Worm (Caenorhabditis elegans) whole organism, young adult: ENCODE results near the gene pqn-82.

Experiments used
- B0336.3 ChIP-seq: fragments of 200-800 bp; sonication (Bioruptor generic); IDR thresholded peaks from 2 replicates; pipeline ENCODE4 v1.3.6; 2022; ENCODE audit warnings: missing genetic modification characterization, missing compliant biosample characterization
- F22D6.2 ChIP-seq: sonication (generic microtip); optimal IDR thresholded peaks from 2 replicates; lab custom pipeline; 2016; ENCODE audit warnings: mild to moderate bottlenecking, missing genetic modification characterization, missing compliant biosample characterization
- F23B12.7 ChIP-seq: sonication (generic microtip); optimal IDR thresholded peaks from 2 replicates; lab custom pipeline; 2017; ENCODE audit warnings: missing genetic modification characterization, mild to moderate bottlenecking, missing compliant biosample characterization, antibody characterized with exemption, moderate library complexity; ENCODE audit not compliant: insufficient read depth
- F37B4.10 ChIP-seq: fragments of 200-800 bp; sonication (Bioruptor generic); IDR thresholded peaks from 2 replicates; pipeline ENCODE4 v1.3.6; 2022; ENCODE audit warnings: missing genetic modification characterization, missing compliant biosample characterization
- F52B5.7 ChIP-seq: sonication (generic microtip); optimal IDR thresholded peaks from 2 replicates; lab custom pipeline; 2016; ENCODE audit warnings: mild to moderate bottlenecking, missing genetic modification characterization, missing compliant biosample characterization
- F57C9.4 ChIP-seq: sonication (generic microtip); optimal IDR thresholded peaks from 2 replicates; lab custom pipeline; 2017; ENCODE audit warnings: mild to moderate bottlenecking, missing genetic modification characterization, missing compliant biosample characterization
- T26A5.8 ChIP-seq: sonication (generic microtip); optimal IDR thresholded peaks from 2 replicates; lab custom pipeline; 2016; ENCODE audit warnings: missing genetic modification characterization, missing compliant biosample characterization
- ZK185.1 ChIP-seq: sonication (generic microtip); optimal IDR thresholded peaks from 2 replicates; lab custom pipeline; 2016; ENCODE audit warnings: mild to moderate bottlenecking, missing genetic modification characterization, missing compliant biosample characterization; ENCODE audit not compliant: poor library complexity, severe bottlenecking
- aptf-2 ChIP-seq: fragments of 200-800 bp; sonication (Bioruptor generic); conservative IDR thresholded peaks from 2 replicates; pipeline ENCODE4 v1.3.6; 2022; ENCODE audit warnings: missing genetic modification reagents, missing genetic modification characterization, missing compliant biosample characterization
- athp-1 ChIP-seq: sonication (generic microtip); optimal IDR thresholded peaks from 2 replicates; lab custom pipeline; 2017; ENCODE audit warnings: mild to moderate bottlenecking, missing genetic modification characterization, missing compliant biosample characterization
- attf-3 ChIP-seq: fragments of 200-800 bp; sonication (Bioruptor generic); conservative IDR thresholded peaks from 2 replicates; pipeline ENCODE4 v1.3.6; 2022; ENCODE audit warnings: missing genetic modification reagents, missing genetic modification characterization, missing compliant biosample characterization
- attf-5 ChIP-seq: fragments of 200-800 bp; sonication (Bioruptor generic); optimal IDR thresholded peaks from 2 replicates; lab custom pipeline; 2018; ENCODE audit warnings: mild to moderate bottlenecking, missing genetic modification characterization, missing compliant biosample characterization
- bed-2 ChIP-seq: fragments of 200-800 bp; sonication (Bioruptor generic); IDR thresholded peaks from 2 replicates; pipeline ENCODE4 v1.3.6; 2022; ENCODE audit warnings: missing genetic modification reagents, missing genetic modification characterization, missing compliant biosample characterization
- cebp-1 ChIP-seq, 2 experiments: fragments of 200-800 bp in 1 of 2; sonication (Bioruptor generic) in 1 of 2; sonication (generic microtip) in 1 of 2; IDR thresholded peaks in 1 of 2; optimal IDR thresholded peaks in 1 of 2; 2 replicates each; pipeline versions ENCODE4 v1.3.6 to Lab custom; 2017 to 2022; ENCODE audit warnings: missing compliant biosample characterization in 2 of 2, missing genetic modification characterization in 2 of 2, mild to moderate bottlenecking in 1 of 2, missing genetic modification reagents in 1 of 2, moderate library complexity in 1 of 2
- ceh-100 ChIP-seq: fragments of 200-800 bp; sonication (Bioruptor generic); IDR thresholded peaks from 2 replicates; pipeline ENCODE4 v1.3.6; 2022; ENCODE audit warnings: missing genetic modification reagents, missing genetic modification characterization, missing compliant biosample characterization
- ceh-79 ChIP-seq: sonication (generic microtip); optimal IDR thresholded peaks from 2 replicates; lab custom pipeline; 2017; ENCODE audit warnings: mild to moderate bottlenecking, missing genetic modification characterization, missing compliant biosample characterization
- chd-7 ChIP-seq: sonication (generic microtip); optimal IDR thresholded peaks from 2 replicates; lab custom pipeline; 2016; ENCODE audit warnings: mild to moderate bottlenecking, missing genetic modification characterization, moderate library complexity, missing compliant biosample characterization
- dox-1 ChIP-seq: fragments of 200-800 bp; sonication (Bioruptor generic); IDR thresholded peaks from 2 replicates; pipeline ENCODE4 v1.3.6; 2022; ENCODE audit warnings: missing genetic modification reagents, missing genetic modification characterization, missing compliant biosample characterization
- efl-1 ChIP-seq: fragments of 150-350 bp; optimal IDR thresholded peaks from 2 replicates; lab custom pipeline; 2014; ENCODE audit warnings: missing biosample characterization, missing genetic modification reagents, missing genetic modification characterization
- ekl-4 ChIP-seq: fragments of 200-800 bp; sonication (Bioruptor generic); IDR thresholded peaks from 2 replicates; pipeline ENCODE4 v1.3.6; 2022; ENCODE audit warnings: missing genetic modification reagents, missing genetic modification characterization, missing compliant biosample characterization
- hlh-26 ChIP-seq: fragments of 200-800 bp; sonication (Bioruptor generic); conservative IDR thresholded peaks from 2 replicates; pipeline ENCODE4 v1.3.6; 2022; ENCODE audit warnings: missing genetic modification reagents, missing genetic modification characterization, missing compliant biosample characterization
- hmg-1.2 ChIP-seq: fragments of 200-800 bp; sonication (Bioruptor generic); IDR thresholded peaks from 2 replicates; pipeline ENCODE4 v1.3.6; 2022; ENCODE audit warnings: missing genetic modification reagents, missing genetic modification characterization, missing compliant biosample characterization
- lin-40 ChIP-seq: sonication (generic microtip); optimal IDR thresholded peaks from 2 replicates; lab custom pipeline; 2016; ENCODE audit warnings: missing genetic modification characterization, mild to moderate bottlenecking, missing compliant biosample characterization, missing genotype, missing genetic modification reagents
- lin-54 ChIP-seq: fragments of 200-800 bp; sonication (Bioruptor generic); optimal IDR thresholded peaks from 2 replicates; lab custom pipeline; 2018; ENCODE audit warnings: mild to moderate bottlenecking, missing genetic modification characterization, missing compliant biosample characterization
- lsl-1 ChIP-seq: fragments of 200-800 bp; sonication (Bioruptor generic); optimal IDR thresholded peaks from 2 replicates; lab custom pipeline; 2018; ENCODE audit warnings: mild to moderate bottlenecking, missing genetic modification characterization, moderate library complexity, missing compliant biosample characterization
- madf-6 ChIP-seq: fragments of 200-800 bp; sonication (Bioruptor generic); IDR thresholded peaks from 2 replicates; pipeline ENCODE4 v1.3.6; 2022; ENCODE audit warnings: missing genetic modification reagents, missing genetic modification characterization, missing compliant biosample characterization
- mcd-1 ChIP-seq: fragments of 200-800 bp; sonication (Bioruptor generic); IDR thresholded peaks from 2 replicates; pipeline ENCODE4 v1.3.6; 2022; ENCODE audit warnings: missing genetic modification reagents, missing genetic modification characterization, missing compliant biosample characterization
- nfyb-1 ChIP-seq: fragments of 200-800 bp; sonication (Bioruptor generic); IDR thresholded peaks from 2 replicates; pipeline ENCODE4 v1.3.6; 2022; ENCODE audit warnings: missing genetic modification reagents, missing genetic modification characterization, missing compliant biosample characterization
- nhr-90 ChIP-seq: sonication (generic microtip); optimal IDR thresholded peaks from 2 replicates; lab custom pipeline; 2016; ENCODE audit warnings: missing genotype, mild to moderate bottlenecking, missing genetic modification characterization, missing compliant biosample characterization
- pbrm-1 ChIP-seq: fragments of 200-800 bp; sonication (Bioruptor generic); IDR thresholded peaks from 2 replicates; pipeline ENCODE4 v1.3.6; 2022; ENCODE audit warnings: missing genetic modification reagents, missing genetic modification characterization, missing compliant biosample characterization
- rpc-1 ChIP-seq, 2 experiments: fragments of 150-350 bp in 1 of 2; sonication (generic microtip) in 1 of 2; optimal IDR thresholded peaks; 2 replicates each; lab custom pipeline; 2014 to 2018; ENCODE audit warnings: missing biosample characterization in 1 of 2, missing genetic modification characterization in 1 of 2, missing genetic modification reagents in 1 of 2, missing genotype in 1 of 2
- snpc-1.3 ChIP-seq: sonication (generic microtip); optimal IDR thresholded peaks from 2 replicates; lab custom pipeline; 2017; ENCODE audit warnings: missing genetic modification characterization, mild to moderate bottlenecking, missing compliant biosample characterization, antibody characterized with exemption, moderate library complexity, missing genotype, missing genetic modification reagents; ENCODE audit not compliant: insufficient read depth
- tbp1 ChIP-seq: fragments of 200-800 bp; sonication (Bioruptor generic); optimal IDR thresholded peaks from 2 replicates; lab custom pipeline; 2018; ENCODE audit warnings: mild to moderate bottlenecking, missing genetic modification characterization, missing compliant biosample characterization
- tlf-1 ChIP-seq: fragments of 200-800 bp; sonication (Bioruptor generic); optimal IDR thresholded peaks from 2 replicates; lab custom pipeline; 2018; ENCODE audit warnings: mild to moderate bottlenecking, missing genetic modification characterization, missing compliant biosample characterization
- zfh-2 ChIP-seq: fragments of 200-800 bp; sonication (Bioruptor generic); conservative IDR thresholded peaks from 2 replicates; pipeline ENCODE4 v1.3.6; 2022; ENCODE audit warnings: missing genetic modification reagents, missing genetic modification characterization, missing compliant biosample characterization
- ztf-18 ChIP-seq: sonication (generic microtip); optimal IDR thresholded peaks from 2 replicates; lab custom pipeline; 2016; ENCODE audit warnings: missing genotype, mild to moderate bottlenecking, missing genetic modification characterization, missing compliant biosample characterization
- ztf-3 ChIP-seq: fragments of 200-800 bp; sonication (Bioruptor generic); optimal IDR thresholded peaks from 2 replicates; lab custom pipeline; 2018; ENCODE audit warnings: mild to moderate bottlenecking, missing genetic modification characterization, missing compliant biosample characterization

Gene pqn-82

DNA sequence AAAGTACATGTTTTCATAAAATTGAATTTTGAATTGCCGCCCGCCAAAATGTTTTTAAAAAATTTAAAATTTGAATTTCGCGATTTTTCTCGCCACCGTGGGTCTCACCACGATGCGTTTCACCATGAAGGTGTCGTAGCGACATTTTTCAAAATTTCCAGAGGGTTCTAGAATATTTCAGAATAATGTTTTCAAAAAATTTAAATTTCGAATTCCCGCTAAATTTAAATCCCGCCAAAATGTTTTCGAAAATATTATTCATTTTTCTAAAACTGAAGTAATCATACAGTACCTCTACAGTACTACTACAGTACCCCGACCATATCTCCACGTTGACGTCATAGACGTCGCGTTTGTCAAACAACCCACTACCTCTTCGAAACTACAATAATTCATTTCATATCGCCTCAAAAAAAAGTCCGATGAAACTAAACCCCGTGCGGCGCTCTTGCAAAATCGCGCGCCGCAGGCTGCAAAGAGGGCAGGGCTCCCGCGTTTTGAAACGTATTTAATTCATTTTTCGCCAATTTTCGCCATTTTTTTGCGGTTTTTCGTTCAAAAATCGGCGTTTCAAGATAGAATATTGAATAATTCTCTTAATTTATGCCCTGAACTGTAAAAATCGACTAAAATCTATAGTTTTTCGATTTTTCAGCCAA is 24.5 kb upstream of the pqn-82 start, which contains the start of the genes pvf-1 and Y39A3CL.7:
TSS of gene pvf-1 (minus strand) at position 51 of the 659 bp plus-strand sequence.
TSS of gene Y39A3CL.7 (plus strand) at position 656 of the 659 bp plus-strand sequence.
- TF ChIP-seq cebp-1 (GFP tag; IDR thresholded peaks at IDR 0.05; lab: Robert Waterston, UW) = no peak
- TF ChIP-seq cebp-1 (tag; optimal IDR thresholded peaks at IDR 0.05; lab: Kevin White, UChicago) = peak; percentile 63
- TF ChIP-seq dox-1 (GFP tag; lab: Robert Waterston, UW) = peak; percentile 68
- peak; percentile 26; the same call in 1 of the 2 replicates for TF ChIP-seq madf-6 (GFP tag; lab: Robert Waterston, UW)
- TF ChIP-seq F52B5.7 = no peak
- TF ChIP-seq chd-7 = no peak
- no peak for TF ChIP-seq ekl-4 (GFP tag; lab: Robert Waterston, UW)
- TF ChIP-seq tlf-1 (GFP tag; lab: Kevin White, UChicago) = no peak
- peak; percentile 59; the same call in 1 of the 2 replicates for TF ChIP-seq B0336.3 (GFP tag; lab: Robert Waterston, UW)
- no peak for TF ChIP-seq ceh-79 (tag; lab: Kevin White, UChicago)
- no peak for TF ChIP-seq nhr-90 (tag; lab: Kevin White, UChicago)
- 0 out of 2 replicates have a peak, but pooled peaks have one; percentile 27 for TF ChIP-seq nfyb-1
- peak; percentile 37 for TF ChIP-seq lsl-1 (GFP tag; lab: Kevin White, UChicago)
- no peak for TF ChIP-seq hmg-1.2 (GFP tag; lab: Robert Waterston, UW)
- 0 out of 2 replicates have a peak, but pooled peaks have one; percentile 6 for TF ChIP-seq aptf-2 (GFP tag; lab: Robert Waterston, UW)
- TF ChIP-seq efl-1 (GFP tag; lab: Kevin White, UChicago) = peak; percentile 25
- TF ChIP-seq pbrm-1 (GFP tag; lab: Robert Waterston, UW) = 0 out of 2 replicates have a peak, but pooled peaks have one; percentile 50
- TF ChIP-seq lin-40 (tag; lab: Kevin White, UChicago) = peak; percentile 2
- TF ChIP-seq lin-54 = peak; percentile 48
- TF ChIP-seq rpc-1 (optimal IDR thresholded peaks at IDR 0.05; lab: Kevin White, UChicago) = peak; percentile 22
- TF ChIP-seq rpc-1 (tag; optimal IDR thresholded peaks at IDR 0.05; lab: Kevin White, UChicago) = no peak
- peak; percentile 66 for TF ChIP-seq snpc-1.3 (tag; lab: Kevin White, UChicago)
- TF ChIP-seq mcd-1 (GFP tag; lab: Robert Waterston, UW) = peak; percentile 55; the same call in 1 of the 2 replicates
- no peak for TF ChIP-seq F37B4.10 (GFP tag; lab: Robert Waterston, UW)
- TF ChIP-seq attf-3 = peak; percentile 39; the same call in 1 of the 2 replicates
- peak; percentile 17 for TF ChIP-seq F23B12.7
- no peak for TF ChIP-seq T26A5.8
- no peak for TF ChIP-seq F57C9.4
- no peak for TF ChIP-seq ztf-3 (GFP tag; lab: Kevin White, UChicago)
- TF ChIP-seq ZK185.1 = no peak
- peak; percentile 42 for TF ChIP-seq attf-5 (GFP tag; lab: Kevin White, UChicago)
- no peak for TF ChIP-seq bed-2 (GFP tag; lab: Robert Waterston, UW)
- TF ChIP-seq athp-1 (tag; lab: Kevin White, UChicago) = no peak
- TF ChIP-seq ceh-100 = no peak
- TF ChIP-seq F22D6.2 (tag; lab: Kevin White, UChicago) = no peak
- TF ChIP-seq hlh-26 (GFP tag; lab: Robert Waterston, UW) = no peak
- TF ChIP-seq ztf-18 (tag; lab: Kevin White, UChicago) = peak; percentile 10
- TF ChIP-seq zfh-2 = peak; percentile 33; the same call in 1 of the 2 replicates
- TF ChIP-seq tbp1 (GFP tag; lab: Kevin White, UChicago) = peak; percentile 26
